Fruit fly (Drosophila melanogaster) whole organism, prepupa: ENCODE data around the gene PolA2.

Experiments used
- CG15336 ChIP-seq: fragments of 200-800 bp; sonication (Bioruptor generic); IDR thresholded peaks from 2 replicates; pipeline ENCODE4 v1.3.6; 2022; ENCODE audit warnings: missing biosample characterization, missing genetic modification characterization
- CG16779 ChIP-seq: fragments of 200-800 bp; sonication (Bioruptor generic); optimal IDR thresholded peaks from 3 replicates; lab custom pipeline; 2017; ENCODE audit warnings: missing biosample characterization, mild to moderate bottlenecking, missing genetic modification characterization
- CG6854 ChIP-seq: fragments of 200-800 bp; sonication (Bioruptor generic); optimal IDR thresholded peaks from 2 replicates; lab custom pipeline; 2017; ENCODE audit warnings: missing biosample characterization, mild to moderate bottlenecking, missing genetic modification characterization
- CG7368 ChIP-seq: fragments of 200-800 bp; sonication (Bioruptor generic); optimal IDR thresholded peaks from 3 replicates; lab custom pipeline; 2016; ENCODE audit warnings: missing biosample characterization, missing genetic modification characterization
- CG8119 ChIP-seq: fragments of 200-800 bp; sonication (Bioruptor generic); IDR thresholded peaks from 3 replicates; pipeline ENCODE4 v1.3.6; 2022; ENCODE audit warnings: missing biosample characterization, missing genetic modification characterization
- CG8632 ChIP-seq: fragments of 200-800 bp; sonication (Bioruptor generic); optimal IDR thresholded peaks from 3 replicates; lab custom pipeline; 2016; ENCODE audit warnings: missing biosample characterization, missing genetic modification characterization
- Gug ChIP-seq: fragments of 200-800 bp; sonication (Bioruptor generic); IDR thresholded peaks from 2 replicates; pipeline ENCODE4 v1.3.6; 2022; ENCODE audit warnings: missing biosample characterization, missing genetic modification characterization
- Hr38 ChIP-seq: sonication (Bioruptor generic); optimal IDR thresholded peaks from 2 replicates; lab custom pipeline; 2016; ENCODE audit warnings: missing biosample characterization, missing genetic modification characterization
- Lpt ChIP-seq: fragments of 200-800 bp; sonication (Bioruptor generic); optimal IDR thresholded peaks from 3 replicates; lab custom pipeline; 2016; ENCODE audit warnings: missing biosample characterization, missing genetic modification characterization
- cyc ChIP-seq: fragments of 200-800 bp; sonication (Bioruptor generic); optimal IDR thresholded peaks from 3 replicates; lab custom pipeline; 2016; ENCODE audit warnings: missing biosample characterization, missing genetic modification characterization
- esn ChIP-seq: fragments of 200-800 bp; sonication (Bioruptor generic); optimal IDR thresholded peaks from 2 replicates; lab custom pipeline; 2016; ENCODE audit warnings: missing biosample characterization, mild to moderate bottlenecking, missing genetic modification characterization, moderate library complexity
- lz ChIP-seq: fragments of 200-800 bp; sonication (Bioruptor generic); optimal IDR thresholded peaks from 3 replicates; lab custom pipeline; 2016; ENCODE audit warnings: missing biosample characterization, missing genetic modification characterization
- spab ChIP-seq: fragments of 200-800 bp; sonication (Bioruptor generic); optimal IDR thresholded peaks from 2 replicates; lab custom pipeline; 2017; ENCODE audit warnings: missing biosample characterization, mild to moderate bottlenecking, missing genetic modification characterization, missing genetic modification reagents

DNA sequence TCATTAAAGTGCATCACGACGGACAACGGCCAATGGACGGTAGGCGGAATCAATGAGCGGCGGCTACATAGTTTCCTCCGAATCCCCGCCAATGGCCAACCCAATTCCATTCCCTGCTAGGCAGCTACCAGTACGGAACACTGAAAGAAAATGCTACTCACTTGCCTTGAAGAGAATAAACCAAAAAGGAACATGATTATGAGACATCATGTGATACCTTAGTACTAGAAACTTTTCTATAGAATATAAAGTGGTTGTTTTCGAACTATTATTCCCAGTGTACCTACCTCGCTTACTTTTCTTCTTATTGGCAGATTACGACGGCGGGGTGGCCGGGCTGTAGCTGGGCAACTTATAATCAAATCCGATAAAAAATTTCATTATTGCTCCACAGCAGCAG is 14.2 kb upstream of the PolA2 start:
- TF ChIP-seq spab = peak; percentile 60
- peak; percentile 59 for TF ChIP-seq lz (GFP tag; lab: Kevin White, UChicago)
- no peak for TF ChIP-seq CG8119
- TF ChIP-seq esn (GFP tag; lab: Kevin White, UChicago) = peak; percentile 73
- no peak for TF ChIP-seq Hr38 (GFP tag; lab: Kevin White, UChicago)
- 0 out of 2 replicates have a peak, but pooled peaks have one; percentile 36 for TF ChIP-seq Gug (GFP tag; lab: Robert Waterston, UW)
- TF ChIP-seq cyc (GFP tag; lab: Kevin White, UChicago) = peak; percentile 64
- TF ChIP-seq Lpt (GFP tag; lab: Kevin White, UChicago) = peak; percentile 43
- TF ChIP-seq CG16779 (tag; lab: Kevin White, UChicago) = no peak
- no peak for TF ChIP-seq CG6854
- TF ChIP-seq CG15336 = peak; percentile 70
- peak; percentile 47 for TF ChIP-seq CG8632 (GFP tag; lab: Kevin White, UChicago)
- peak; percentile 62 for TF ChIP-seq CG7368 (GFP tag; lab: Kevin White, UChicago)
